In genomic region chr2L:1114230-1114629, dm6 we compare ENCODE assay signal across 4 fruit fly cellular contexts.
TF ChIP-seq lines count a peak whose summit lies in the region.

No protein-coding gene starts in this region.

- no peak for TF ChIP-seq CTCF in whole organism, embryonic (GFP tag; optimal IDR thresholded peaks at IDR 0.05; lab: Kevin White, UChicago)

TF ChIP-seq in whole organism, adult, 20 proteins besides CTCF, POLR2A, EP300 and RAD21:
- TF ChIP-seq CG14711 (tag; optimal IDR thresholded peaks at IDR 0.05; lab: Kevin White, UChicago) (no peak), CG7045 (GFP tag; optimal IDR thresholded peaks at IDR 0.05; lab: Kevin White, UChicago) (no peak), toe (GFP tag; optimal IDR thresholded peaks at IDR 0.05; lab: Kevin White, UChicago) (no peak), kay (GFP tag; lab: Kevin White, UChicago; ENCODE audit: borderline replicate concordance) (no peak), CG33017 (tag; optimal IDR thresholded peaks at IDR 0.05; lab: Kevin White, UChicago) (peak; percentile 9), CG1620 (GFP tag; optimal IDR thresholded peaks at IDR 0.05; lab: Kevin White, UChicago) (no peak), tj (GFP tag; optimal IDR thresholded peaks at IDR 0.05; lab: Kevin White, UChicago) (peak; percentile 8), cnc (optimal IDR thresholded peaks at IDR 0.05; lab: Kevin White, UChicago) (no peak), Clk (GFP tag; optimal IDR thresholded peaks at IDR 0.05; lab: Kevin White, UChicago) (peak; percentile 49), Mnt (GFP tag; optimal IDR thresholded peaks at IDR 0.05; lab: Kevin White, UChicago) (peak; percentile 2), CG12768 (GFP tag; optimal IDR thresholded peaks at IDR 0.05; lab: Kevin White, UChicago) (peak; percentile 6), bab1 (GFP tag; optimal IDR thresholded peaks at IDR 0.05; lab: Kevin White, UChicago) (no peak), ovo (GFP tag; optimal IDR thresholded peaks at IDR 0.05; lab: Kevin White, UChicago) (peak; percentile 1), CG11617 (GFP tag; optimal IDR thresholded peaks at IDR 0.05; lab: Kevin White, UChicago) (no peak), CG5204 (GFP tag; optimal IDR thresholded peaks at IDR 0.05; lab: Kevin White, UChicago) (no peak), Crg-1 (GFP tag; optimal IDR thresholded peaks at IDR 0.05; lab: Kevin White, UChicago) (no peak), pad (GFP tag; optimal IDR thresholded peaks at IDR 0.05; lab: Kevin White, UChicago) (no peak), CG7101 (tag; optimal IDR thresholded peaks at IDR 0.05; lab: Kevin White, UChicago) (no peak), cic (GFP tag; optimal IDR thresholded peaks at IDR 0.05; lab: Kevin White, UChicago) (peak; percentile 45), Hr96 (GFP tag; optimal IDR thresholded peaks at IDR 0.05; lab: Kevin White, UChicago) (no peak)

TF ChIP-seq in whole organism, embryonic, 481 proteins besides CTCF, POLR2A, EP300 and RAD21 (continues in another document):
- TF ChIP-seq CkIIα-i1 (GFP tag; IDR thresholded peaks at IDR 0.05; lab: Robert Waterston, UW) (no peak), CG6791 (GFP tag; IDR thresholded peaks at IDR 0.05; lab: Robert Waterston, UW; ENCODE audit: partially characterized antibody) (no peak), CG3163 (GFP tag; optimal IDR thresholded peaks at IDR 0.05; lab: Kevin White, UChicago) (no peak), lab (GFP tag; optimal IDR thresholded peaks at IDR 0.05; lab: Kevin White, UChicago) (peak; percentile 32), CG15696 (tag; optimal IDR thresholded peaks at IDR 0.05; lab: Kevin White, UChicago) (no peak), exex (tag; optimal IDR thresholded peaks at IDR 0.05; lab: Kevin White, UChicago) (peak; percentile 36), E2f1 (GFP tag; IDR thresholded peaks at IDR 0.05; lab: Robert Waterston, UW) (no peak), CG4424 (GFP tag; optimal IDR thresholded peaks at IDR 0.05; lab: Kevin White, UChicago) (no peak), CG2116 (GFP tag; optimal IDR thresholded peaks at IDR 0.05; lab: Kevin White, UChicago) (no peak), CG14050 (GFP tag; IDR thresholded peaks at IDR 0.05; lab: Robert Waterston, UW) (no peak), Blimp-1 (GFP tag; optimal IDR thresholded peaks at IDR 0.05; lab: Kevin White, UChicago) (no peak), Antp (GFP tag; optimal IDR thresholded peaks at IDR 0.05; lab: Kevin White, UChicago) (no peak), Ssrp (tag; optimal IDR thresholded peaks at IDR 0.05; lab: Kevin White, UChicago) (no peak), CG3838 (GFP tag; optimal IDR thresholded peaks at IDR 0.05; lab: Kevin White, UChicago) (no peak), Sry-δ (GFP tag; optimal IDR thresholded peaks at IDR 0.05; lab: Kevin White, UChicago) (no peak), CG10366 (GFP tag; IDR thresholded peaks at IDR 0.05; lab: Robert Waterston, UW) (no peak), CG17385 (GFP tag; optimal IDR thresholded peaks at IDR 0.05; lab: Kevin White, UChicago) (no peak), p53 (GFP tag; optimal IDR thresholded peaks at IDR 0.05; lab: Kevin White, UChicago) (no peak), CG10462 (GFP tag; optimal IDR thresholded peaks at IDR 0.05; lab: Kevin White, UChicago) (no peak), CG8089 (GFP tag; optimal IDR thresholded peaks at IDR 0.05; lab: Kevin White, UChicago) (no peak), CHES-1-like (GFP tag; optimal IDR thresholded peaks at IDR 0.05; lab: Kevin White, UChicago) (no peak), gem (tag; optimal IDR thresholded peaks at IDR 0.05; lab: Kevin White, UChicago) (no peak), rib (GFP tag; IDR thresholded peaks at IDR 0.05; lab: Robert Waterston, UW) (0 out of 2 replicates have a peak, but pooled peaks have one; percentile 11), sr (GFP tag; IDR thresholded peaks at IDR 0.05; lab: Robert Waterston, UW) (no peak), CG6654 (GFP tag; optimal IDR thresholded peaks at IDR 0.05; lab: Kevin White, UChicago) (no peak), peb (GFP tag; IDR thresholded peaks at IDR 0.05; lab: Robert Waterston, UW) (no peak)

TF ChIP-seq in whole organism, prepupa, 60 proteins besides CTCF, POLR2A, EP300 and RAD21:
- TF ChIP-seq Ets21C (GFP tag; optimal IDR thresholded peaks at IDR 0.05; lab: Kevin White, UChicago) (no peak), fkh (GFP tag; optimal IDR thresholded peaks at IDR 0.05; lab: Kevin White, UChicago) (peak; percentile 41)

TF ChIP-seq in whole organism, wandering third instar larva, 38 proteins besides CTCF, POLR2A, EP300 and RAD21:
- no peak for TF ChIP-seq fru (GFP tag; optimal IDR thresholded peaks at IDR 0.05; lab: Kevin White, UChicago)
- TF ChIP-seq Rel (GFP tag; optimal IDR thresholded peaks at IDR 0.05; lab: Kevin White, UChicago): no peak
- TF ChIP-seq Rel (tag; optimal IDR thresholded peaks at IDR 0.05; lab: Kevin White, UChicago): peak; percentile 84
